Worm (Caenorhabditis elegans) whole organism, L4 larva: ENCODE measurements around the gene nhl-2.

ENCODE experiments used
- aly-2 ChIP-seq: sonication (generic microtip); optimal IDR thresholded peaks from 2 replicates; lab custom pipeline; 2018; ENCODE audit warnings: missing biosample characterization, missing genetic modification characterization
- ama-1 ChIP-seq: fragments of 150-350 bp; optimal IDR thresholded peaks from 2 replicates; lab custom pipeline; 2014; ENCODE audit warnings: inconsistent platforms, mixed read lengths
- daf-8 ChIP-seq: fragments of 200-800 bp; sonication (Bioruptor generic); IDR thresholded peaks from 2 replicates; pipeline ENCODE4 v1.3.6; 2022; ENCODE audit warnings: missing genetic modification characterization, missing compliant biosample characterization
- dmd-9 ChIP-seq: fragments of 200-800 bp; sonication (Bioruptor generic); IDR thresholded peaks from 2 replicates; pipeline ENCODE4 v1.3.6; 2022; ENCODE audit warnings: missing genetic modification reagents, missing genetic modification characterization, missing compliant biosample characterization
- egl-27 ChIP-seq: sonication (generic microtip); optimal IDR thresholded peaks from 3 replicates; lab custom pipeline; 2017; ENCODE audit warnings: missing biosample characterization, missing genetic modification reagents, missing genetic modification characterization
- fkh-10 ChIP-seq: fragments of 150-350 bp; optimal IDR thresholded peaks from 2 replicates; lab custom pipeline; 2014; ENCODE audit warnings: missing biosample characterization, missing genetic modification reagents, missing genetic modification characterization
- madf-9 ChIP-seq: fragments of 200-800 bp; sonication (Bioruptor generic); conservative IDR thresholded peaks from 2 replicates; pipeline ENCODE4 v1.3.6; 2022; ENCODE audit warnings: missing genetic modification reagents, missing genetic modification characterization, missing compliant biosample characterization
- nhr-237 ChIP-seq: sonication (generic microtip); optimal IDR thresholded peaks from 2 replicates; lab custom pipeline; 2017; ENCODE audit warnings: missing biosample characterization, missing genetic modification characterization
- pha-4 ChIP-seq, 2 experiments: fragments of 150-350 bp in 1 of 2; fragments of 200-800 bp in 1 of 2; sonication (Bioruptor generic) in 1 of 2; IDR thresholded peaks in 1 of 2; optimal IDR thresholded peaks in 1 of 2; 2 replicates each; pipeline versions ENCODE4 v1.3.6 to Lab custom; 2014 to 2022; ENCODE audit warnings: missing genetic modification characterization in 2 of 2, missing genetic modification reagents in 2 of 2, missing biosample characterization in 1 of 2, missing compliant biosample characterization in 1 of 2
- set-16 ChIP-seq: fragments of 200-800 bp; sonication (Bioruptor generic); IDR thresholded peaks from 2 replicates; pipeline ENCODE4 v1.3.6; 2022; ENCODE audit warnings: missing genetic modification reagents, missing genetic modification characterization, missing compliant biosample characterization
- snpc-4 ChIP-seq: fragments of 150-350 bp; optimal IDR thresholded peaks from 2 replicates; lab custom pipeline; 2014; ENCODE audit warnings: missing biosample characterization, missing genetic modification characterization
- unc-62 ChIP-seq, 3 experiments: fragments of 150-350 bp in 1 of 3; sonication (generic microtip); optimal IDR thresholded peaks in 2 of 3; peaks in 1 of 3; 1 replicate in 1 of 3; 2 replicates in 2 of 3; lab custom pipeline; 2014 to 2017; ENCODE audit warnings: missing biosample characterization in 3 of 3, missing genetic modification characterization in 3 of 3, missing genetic modification reagents in 3 of 3, missing genotype in 1 of 3
- zag-1 ChIP-seq: fragments of 150-350 bp; optimal IDR thresholded peaks from 2 replicates; lab custom pipeline; 2014; ENCODE audit warnings: missing biosample characterization, missing genetic modification characterization

DNA sequence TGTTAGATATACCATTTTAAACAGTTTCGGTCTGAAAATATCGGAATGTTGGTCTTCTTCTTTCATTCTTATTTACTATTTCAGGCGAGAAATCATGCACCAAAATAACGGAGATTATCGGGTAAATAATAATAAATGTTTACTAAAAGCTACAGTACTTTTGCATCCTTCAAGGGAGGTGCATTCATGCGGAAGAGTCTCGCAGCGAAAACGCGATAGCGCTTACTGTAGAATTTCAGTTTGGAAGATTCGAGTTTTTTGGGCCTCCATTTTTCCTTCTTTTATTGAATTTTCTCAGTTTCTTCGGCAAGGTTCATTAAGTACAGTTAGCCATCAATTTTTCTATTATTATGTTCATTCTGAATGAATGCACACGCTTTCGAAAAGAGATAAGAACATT, 42.8 kb downstream of the nhl-2 start, which contains the start of gene C35D10.7:
- no peak for TF ChIP-seq fkh-10 (GFP tag; lab: Kevin White, UChicago)
- TF ChIP-seq set-16 (GFP tag; lab: Robert Waterston, UW) = no peak
- TF ChIP-seq unc-62 (GFP tag; optimal IDR thresholded peaks at IDR 0.05 in 1 of 2; lab: Kevin White, UChicago) = no peak
- no peak for TF ChIP-seq unc-62 (tag; optimal IDR thresholded peaks at IDR 0.05; lab: Kevin White, UChicago)
- TF ChIP-seq daf-8 (GFP tag; lab: Robert Waterston, UW) = no peak
- no peak for TF ChIP-seq ama-1 (lab: Kevin White, UChicago)
- TF ChIP-seq dmd-9 (GFP tag; lab: Robert Waterston, UW) = no peak
- no peak for TF ChIP-seq pha-4 (GFP tag; IDR thresholded peaks at IDR 0.05; lab: Robert Waterston, UW)
- TF ChIP-seq pha-4 (tag; optimal IDR thresholded peaks at IDR 0.05; lab: Kevin White, UChicago) = no peak
- TF ChIP-seq aly-2 (tag; lab: Kevin White, UChicago) = no peak
- TF ChIP-seq madf-9 (GFP tag; lab: Robert Waterston, UW) = no peak
- no peak for TF ChIP-seq nhr-237 (tag; lab: Kevin White, UChicago)
- no peak for TF ChIP-seq egl-27 (tag; lab: Kevin White, UChicago)
- TF ChIP-seq snpc-4 = no peak
- no peak for TF ChIP-seq zag-1
